Fruit fly (Drosophila melanogaster) S2 (cell line): Measurements from ENCODE around the gene Bx42.

Experiments used
- CG8478 ChIP-seq: fragments of >200 bp; optimal IDR thresholded peaks from 2 replicates; lab custom pipeline; 2018
- CTCF ChIP-seq, 2 experiments: fragments of >200 bp; optimal IDR thresholded peaks; 2 replicates each; lab custom pipeline; 2018

- TF ChIP-seq CG8478 (lab: Kevin White, UChicago): no peak
- TF ChIP-seq CTCF (optimal IDR thresholded peaks at IDR 0.05; lab: Kevin White, UChicago): no peak
These were observed 11.4 kb upstream of the Bx42 start for dm6 chrX:9117831-9118230.
